Fruit fly (Drosophila melanogaster): ENCODE results near the gene CG17270.

The CG17270 gene

dm6 chr3R:20779545-20779944, 39.2 kb downstream of the CG17270 start:
- no peak for TF ChIP-seq h (GFP tag; optimal IDR thresholded peaks at IDR 0.05)

dm6 chr3R:20778285-20778926, 40.3 kb downstream of the CG17270 start:
- TF ChIP-seq N (GFP tag; optimal IDR thresholded peaks at IDR 0.05) (peak; percentile 91), pan (optimal IDR thresholded peaks at IDR 0.05) (no peak), Dfd (GFP tag; optimal IDR thresholded peaks at IDR 0.05) (no peak), Dif (GFP tag; optimal IDR thresholded peaks at IDR 0.05; ENCODE audit: partially characterized antibody) (peak; percentile 82), brk (GFP tag; optimal IDR thresholded peaks at IDR 0.05) (peak; percentile 92), h (GFP tag; optimal IDR thresholded peaks at IDR 0.05) (peak; percentile 81), CrebA (GFP tag; optimal IDR thresholded peaks at IDR 0.05; ENCODE audit: borderline replicate concordance) (peak; percentile 98), dsf (GFP tag; optimal IDR thresholded peaks at IDR 0.05; ENCODE audit: borderline replicate concordance) (peak; percentile 39), OdsH (GFP tag; optimal IDR thresholded peaks at IDR 0.05) (peak; percentile 37), psq (GFP tag; optimal IDR thresholded peaks at IDR 0.05) (peak; percentile 78), woc (GFP tag; optimal IDR thresholded peaks at IDR 0.05) (peak; percentile 67), dl (GFP tag; optimal IDR thresholded peaks at IDR 0.05; ENCODE audit: insufficient read depth in 1 of 2, partially characterized antibody in 2 of 2) (peak; percentile 51 to 72), sage (GFP tag; optimal IDR thresholded peaks at IDR 0.05) (peak; percentile 94), jim (GFP tag; optimal IDR thresholded peaks at IDR 0.05) (peak; percentile 92), fru (GFP tag; optimal IDR thresholded peaks at IDR 0.05) (peak; percentile 44), tai (GFP tag; optimal IDR thresholded peaks at IDR 0.05) (no peak), Hnf4 (GFP tag; optimal IDR thresholded peaks at IDR 0.05) (peak; percentile 80), dmrt93B (GFP tag; optimal IDR thresholded peaks at IDR 0.05) (no peak), Mio (GFP tag; optimal IDR thresholded peaks at IDR 0.05) (no peak), Rel (GFP tag; optimal IDR thresholded peaks at IDR 0.05) (peak; percentile 99), Rel (tag; optimal IDR thresholded peaks at IDR 0.05) (peak; percentile 80), Abd-B (GFP tag; optimal IDR thresholded peaks at IDR 0.05) (peak; percentile 79), sv (GFP tag; optimal IDR thresholded peaks at IDR 0.05) (no peak), ey (GFP tag; optimal IDR thresholded peaks at IDR 0.05) (no peak), Myc (optimal IDR thresholded peaks at IDR 0.05) (no peak), rgr (GFP tag; optimal IDR thresholded peaks at IDR 0.05) (peak; percentile 59), GATAd (GFP tag; optimal IDR thresholded peaks at IDR 0.05) (no peak), CG32264 (GFP tag; optimal IDR thresholded peaks at IDR 0.05) (peak; percentile 85), Hr78 (GFP tag; optimal IDR thresholded peaks at IDR 0.05) (peak; percentile 45), Hr83 (GFP tag; optimal IDR thresholded peaks at IDR 0.05; ENCODE audit: poor library complexity, severe bottlenecking) (peak; percentile 88), Sp1 (GFP tag; optimal IDR thresholded peaks at IDR 0.05) (peak; percentile 93), HLH106 (tag; optimal IDR thresholded peaks at IDR 0.05) (peak; percentile 25), br (GFP tag; optimal IDR thresholded peaks at IDR 0.05) (peak; percentile 60), usp (GFP tag; optimal IDR thresholded peaks at IDR 0.05) (no peak), Jra (GFP tag; optimal IDR thresholded peaks at IDR 0.05) (peak; percentile 75), foxo (GFP tag; optimal IDR thresholded peaks at IDR 0.05) (peak; percentile 23 to 96), Vsx2 (GFP tag; optimal IDR thresholded peaks at IDR 0.05; ENCODE audit: partially characterized antibody) (peak; percentile 69), lola (GFP tag; optimal IDR thresholded peaks at IDR 0.05) (no peak), CG9705 (GFP tag; optimal IDR thresholded peaks at IDR 0.05) (peak; percentile 29)

dm6 chr3R:20774125-20774524, 44.6 kb downstream of the CG17270 start:
- TF ChIP-seq fru (GFP tag; optimal IDR thresholded peaks at IDR 0.05) (no peak), CG9705 (GFP tag; optimal IDR thresholded peaks at IDR 0.05) (no peak), Hr78 (GFP tag; optimal IDR thresholded peaks at IDR 0.05) (no peak), tai (GFP tag; optimal IDR thresholded peaks at IDR 0.05) (no peak), dsf (GFP tag; optimal IDR thresholded peaks at IDR 0.05; ENCODE audit: borderline replicate concordance) (no peak), OdsH (GFP tag; optimal IDR thresholded peaks at IDR 0.05) (no peak), Hr83 (GFP tag; optimal IDR thresholded peaks at IDR 0.05; ENCODE audit: poor library complexity, severe bottlenecking) (no peak), Myc (optimal IDR thresholded peaks at IDR 0.05) (no peak), Vsx2 (GFP tag; optimal IDR thresholded peaks at IDR 0.05; ENCODE audit: partially characterized antibody) (no peak), Rel (GFP tag; optimal IDR thresholded peaks at IDR 0.05) (no peak), Rel (tag; optimal IDR thresholded peaks at IDR 0.05) (no peak), N (GFP tag; optimal IDR thresholded peaks at IDR 0.05) (no peak), h (GFP tag; optimal IDR thresholded peaks at IDR 0.05) (no peak), Hnf4 (GFP tag; optimal IDR thresholded peaks at IDR 0.05) (no peak), brk (GFP tag; optimal IDR thresholded peaks at IDR 0.05) (no peak), br (GFP tag; optimal IDR thresholded peaks at IDR 0.05) (no peak), dl (GFP tag; optimal IDR thresholded peaks at IDR 0.05; ENCODE audit: insufficient read depth in 1 of 2, partially characterized antibody in 2 of 2) (no peak), HLH106 (tag; optimal IDR thresholded peaks at IDR 0.05) (no peak)

Measured in whole organism, wandering third instar larva.